Worm (Caenorhabditis elegans): ENCODE results near the gene toe-2.
A peak's percentile ranks its signal among the peaks of the same experiment; 100 is the strongest.

Gene toe-2

ce11 chrII:6489711-6490184 lies 31.4 kb downstream of the toe-2 start, which contains the start of the genes snr-3 and rsp-5 (continued):
- TF ChIP-seq nhr-47 (tag; optimal IDR thresholded peaks at IDR 0.05): peak; percentile 71
- TF ChIP-seq unc-86 (tag; optimal IDR thresholded peaks at IDR 0.05): peak; percentile 15
- TF ChIP-seq ceh-82 (tag; optimal IDR thresholded peaks at IDR 0.05): peak; percentile 38 to 68 (median 63)
- TF ChIP-seq vab-15 (tag; optimal IDR thresholded peaks at IDR 0.05): no peak
- TF ChIP-seq sptf-1 (tag; optimal IDR thresholded peaks at IDR 0.05): no peak
- peak; percentile 57 for TF ChIP-seq snpc-4 (tag; optimal IDR thresholded peaks at IDR 0.05)
- TF ChIP-seq fkh-10 (GFP tag; optimal IDR thresholded peaks at IDR 0.05): peak; percentile 19
- TF ChIP-seq nhr-76 (tag; optimal IDR thresholded peaks at IDR 0.05): no peak
- peak; percentile 22 for TF ChIP-seq irx-1 (tag; optimal IDR thresholded peaks at IDR 0.05)
- peak; percentile 51 for TF ChIP-seq isw-1 (GFP tag; IDR thresholded peaks at IDR 0.05)
- TF ChIP-seq lin-13 (GFP tag; optimal IDR thresholded peaks at IDR 0.05): peak; percentile 67
- peak; percentile 51 for TF ChIP-seq tbx-2 (tag; optimal IDR thresholded peaks at IDR 0.05)
- no peak for TF ChIP-seq ceh-8 (GFP tag; optimal IDR thresholded peaks at IDR 0.05)
- peak in 1 of 2 experiments; percentile 32 for TF ChIP-seq ztf-11 (tag; optimal IDR thresholded peaks at IDR 0.05)
- peak; percentile 33 for TF ChIP-seq F16B12.6 (tag; optimal IDR thresholded peaks at IDR 0.05)
- TF ChIP-seq sup-37 (GFP tag; optimal IDR thresholded peaks at IDR 0.05): no peak
- TF ChIP-seq lin-35 (GFP tag; optimal IDR thresholded peaks at IDR 0.05): peak; percentile 78 to 91
- TF ChIP-seq ceh-63 (GFP tag; optimal IDR thresholded peaks at IDR 0.05): no peak
- TF ChIP-seq ama-1 (optimal IDR thresholded peaks at IDR 0.05): peak; percentile 15
- no peak for TF ChIP-seq zip-4 (GFP tag; optimal IDR thresholded peaks at IDR 0.05)
- no peak for TF ChIP-seq efl-3 (GFP tag; optimal IDR thresholded peaks at IDR 0.05)
- peak; percentile 51 for TF ChIP-seq nhr-90 (tag; optimal IDR thresholded peaks at IDR 0.05; ENCODE audit: poor library complexity)
- TF ChIP-seq unc-130 (tag; optimal IDR thresholded peaks at IDR 0.05): no peak
- no peak for TF ChIP-seq tlp-1 (tag; optimal IDR thresholded peaks at IDR 0.05)
- peak; percentile 63 for TF ChIP-seq nhr-20 (tag; optimal IDR thresholded peaks at IDR 0.05)
- no peak for TF ChIP-seq hlh-17 (GFP tag; optimal IDR thresholded peaks at IDR 0.05; ENCODE audit: borderline replicate concordance)
- no peak for TF ChIP-seq Y116A8C.19 (tag; optimal IDR thresholded peaks at IDR 0.05; ENCODE audit: borderline replicate concordance)
- TF ChIP-seq efl-1 (optimal IDR thresholded peaks at IDR 0.05): peak; percentile 82 to 85
- peak; percentile 79 to 97 for TF ChIP-seq efl-1 (GFP tag; optimal IDR thresholded peaks at IDR 0.05 in 1 of 2)
- TF ChIP-seq dsc-1 (tag; optimal IDR thresholded peaks at IDR 0.05): peak; percentile 60
- TF ChIP-seq pax-3 (tag; optimal IDR thresholded peaks at IDR 0.05): no peak
- TF ChIP-seq pag-3 (tag; optimal IDR thresholded peaks at IDR 0.05; ENCODE audit: borderline replicate concordance, insufficient read depth): no peak
- TF ChIP-seq ets-5 (GFP tag; IDR thresholded peaks at IDR 0.05): no peak
- TF ChIP-seq lir-3 (tag; optimal IDR thresholded peaks at IDR 0.05; ENCODE audit: poor library complexity): no peak
- TF ChIP-seq jun-1 (tag; optimal IDR thresholded peaks at IDR 0.05): peak; percentile 33
- no peak for TF ChIP-seq nhr-28 (tag; optimal IDR thresholded peaks at IDR 0.05)
- TF ChIP-seq mep-1 (tag; optimal IDR thresholded peaks at IDR 0.05): peak; percentile 61
- no peak for TF ChIP-seq fkh-4 (tag; optimal IDR thresholded peaks at IDR 0.05; ENCODE audit: borderline replicate concordance)
- no peak for TF ChIP-seq pqm-1 (tag; optimal IDR thresholded peaks at IDR 0.05)
- peak; percentile 32 for TF ChIP-seq elt-2 (tag; optimal IDR thresholded peaks at IDR 0.05)
- TF ChIP-seq ces-1 (GFP tag; optimal IDR thresholded peaks at IDR 0.05): no peak
- TF ChIP-seq ceh-88 (GFP tag; IDR thresholded peaks at IDR 0.05): no peak
- peak; percentile 81 for TF ChIP-seq nhr-71 (tag; optimal IDR thresholded peaks at IDR 0.05)
- no peak for TF ChIP-seq nhr-11 (tag; optimal IDR thresholded peaks at IDR 0.05)
- peak; percentile 74 for TF ChIP-seq nhr-19 (GFP tag; conservative IDR thresholded peaks at IDR 0.05)
- no peak for TF ChIP-seq aly-2 (tag; optimal IDR thresholded peaks at IDR 0.05)
- TF ChIP-seq nhr-237 (tag; optimal IDR thresholded peaks at IDR 0.05): no peak
- TF ChIP-seq zag-1 (tag; optimal IDR thresholded peaks at IDR 0.05): no peak
- TF ChIP-seq nhr-84 (tag; optimal IDR thresholded peaks at IDR 0.05): no peak
- TF ChIP-seq rnt-1 (tag; optimal IDR thresholded peaks at IDR 0.05): peak; percentile 73
- peak in 1 of 2 experiments; percentile 41 for TF ChIP-seq mdl-1 (tag; optimal IDR thresholded peaks at IDR 0.05)
- peak in 2 of 6 experiments; percentile 43 to 61 for TF ChIP-seq elt-3 (tag; optimal IDR thresholded peaks at IDR 0.05)
- peak; percentile 46 for TF ChIP-seq fkh-8 (tag; optimal IDR thresholded peaks at IDR 0.05)
